Worm (Caenorhabditis elegans) whole organism, L2 larva: Measurements from ENCODE around the gene W01C8.5.

Experiments
- aly-2 ChIP-seq: fragments of 150-350 bp; optimal IDR thresholded peaks from 2 replicates; lab custom pipeline; 2014; ENCODE audit warnings: missing biosample characterization, missing genetic modification characterization
- ama-1 ChIP-seq: fragments of 150-350 bp; optimal IDR thresholded peaks from 2 replicates; lab custom pipeline; 2018; ENCODE audit warnings: inconsistent platforms
- egl-27 ChIP-seq: sonication (generic microtip); optimal IDR thresholded peaks from 3 replicates; lab custom pipeline; 2017; ENCODE audit warnings: missing biosample characterization, missing genetic modification reagents, missing genetic modification characterization
- elt-3 ChIP-seq: sonication (generic microtip); optimal IDR thresholded peaks from 2 replicates; lab custom pipeline; 2017; ENCODE audit warnings: missing biosample characterization, missing genetic modification characterization
- nhr-11 ChIP-seq: fragments of 150-350 bp; optimal IDR thresholded peaks from 2 replicates; lab custom pipeline; 2014; ENCODE audit warnings: missing biosample characterization, missing genetic modification characterization
- nhr-237 ChIP-seq: fragments of 150-350 bp; optimal IDR thresholded peaks from 2 replicates; lab custom pipeline; 2014; ENCODE audit warnings: missing biosample characterization, missing genetic modification characterization
- nhr-6 ChIP-seq: fragments of 150-350 bp; optimal IDR thresholded peaks from 2 replicates; lab custom pipeline; 2014; ENCODE audit warnings: missing biosample characterization, missing genetic modification characterization
- skn-1 ChIP-seq: sonication (generic microtip); optimal IDR thresholded peaks from 2 replicates; lab custom pipeline; 2017; ENCODE audit warnings: missing biosample characterization, missing genetic modification characterization
- snpc-4 ChIP-seq: fragments of 150-350 bp; optimal IDR thresholded peaks from 2 replicates; lab custom pipeline; 2014; ENCODE audit warnings: missing biosample characterization, missing genetic modification characterization
- zag-1 ChIP-seq: fragments of 150-350 bp; optimal IDR thresholded peaks from 2 replicates; lab custom pipeline; 2014; ENCODE audit warnings: missing biosample characterization, missing genetic modification characterization
- ztf-11 ChIP-seq: sonication (generic microtip); optimal IDR thresholded peaks from 2 replicates; lab custom pipeline; 2017; ENCODE audit warnings: missing biosample characterization, missing genetic modification characterization
- ztf-4 ChIP-seq: fragments of 150-350 bp; optimal IDR thresholded peaks from 2 replicates; lab custom pipeline; 2014; ENCODE audit warnings: missing biosample characterization, missing genetic modification characterization

- TF ChIP-seq ama-1 (lab: Kevin White, UChicago): no peak
- TF ChIP-seq elt-3: no peak
- no peak for TF ChIP-seq ztf-11 (tag; lab: Kevin White, UChicago)
- no peak for TF ChIP-seq snpc-4
- no peak for TF ChIP-seq zag-1 (tag; lab: Kevin White, UChicago)
- TF ChIP-seq nhr-11 (tag; lab: Kevin White, UChicago): no peak
- no peak for TF ChIP-seq ztf-4 (tag; lab: Kevin White, UChicago)
- TF ChIP-seq aly-2 (tag; lab: Kevin White, UChicago): no peak
- TF ChIP-seq skn-1: no peak
- TF ChIP-seq egl-27: no peak
- TF ChIP-seq nhr-6: no peak
- no peak for TF ChIP-seq nhr-237 (tag; lab: Kevin White, UChicago)
These were observed 29.1 kb upstream of the W01C8.5 start for ce11 chrX:5726160-5726559.
